Fruit fly (Drosophila melanogaster) whole organism, embryonic: ENCODE data around the gene CG33307.

ENCODE experiments used
- Atf-2 ChIP-seq: fragments of 200-800 bp; sonication (Bioruptor generic); optimal IDR thresholded peaks from 2 replicates; lab custom pipeline; 2016; ENCODE audit warnings: missing biosample characterization, missing genetic modification characterization
- B-H1 ChIP-seq: fragments of 200-800 bp; sonication (Bioruptor generic); IDR thresholded peaks from 3 replicates; pipeline ENCODE4 v1.3.6; 2022; ENCODE audit warnings: missing biosample characterization, missing genetic modification characterization
- CG11504 ChIP-seq: fragments of 200-800 bp; sonication (Bioruptor generic); optimal IDR thresholded peaks from 3 replicates; lab custom pipeline; 2019; ENCODE audit warnings: missing biosample characterization, mild to moderate bottlenecking, missing genetic modification characterization, moderate library complexity
- CG11695 ChIP-seq: fragments of 200-800 bp; sonication (Bioruptor generic); IDR thresholded peaks from 3 replicates; pipeline ENCODE4 v1.3.6; 2022; ENCODE audit warnings: missing biosample characterization, missing genetic modification characterization
- CG14710 ChIP-seq: fragments of 200-800 bp; sonication (Bioruptor generic); optimal IDR thresholded peaks from 3 replicates; lab custom pipeline; 2019; ENCODE audit warnings: missing biosample characterization, mild to moderate bottlenecking, missing genetic modification characterization, moderate library complexity
- CG1603 ChIP-seq: fragments of 200-800 bp; sonication (Bioruptor generic); optimal IDR thresholded peaks from 2 replicates; lab custom pipeline; 2019; ENCODE audit warnings: missing biosample characterization, mild to moderate bottlenecking, missing genetic modification characterization, moderate library complexity
- CG17361 ChIP-seq: fragments of 200-800 bp; sonication (Bioruptor generic); IDR thresholded peaks from 3 replicates; pipeline ENCODE4 v1.3.6; 2022; ENCODE audit warnings: missing biosample characterization, missing genetic modification characterization
- CG18619 ChIP-seq: fragments of 200-800 bp; sonication (Bioruptor generic); optimal IDR thresholded peaks from 3 replicates; lab custom pipeline; 2017; ENCODE audit warnings: missing biosample characterization, mild to moderate bottlenecking, missing genetic modification characterization
- CG33557 ChIP-seq: fragments of 200-800 bp; sonication (Bioruptor generic); optimal IDR thresholded peaks from 2 replicates; lab custom pipeline; 2019; ENCODE audit warnings: missing biosample characterization, mild to moderate bottlenecking, missing genetic modification characterization, moderate library complexity
- CG3726 ChIP-seq: fragments of 200-800 bp; sonication (Bioruptor generic); IDR thresholded peaks from 3 replicates; pipeline ENCODE4, ENCODE4 v1.3.6; 2022; ENCODE audit warnings: missing biosample characterization, missing genetic modification characterization
- CG3995 ChIP-seq: fragments of 200-800 bp; sonication (Bioruptor generic); optimal IDR thresholded peaks from 3 replicates; lab custom pipeline; 2016; ENCODE audit warnings: missing biosample characterization, missing genetic modification characterization
- CG4360 ChIP-seq: fragments of 200-800 bp; sonication (Bioruptor generic); IDR thresholded peaks from 2 replicates; pipeline ENCODE4 v1.3.6; 2022; ENCODE audit warnings: missing biosample characterization, missing genetic modification characterization
- CG4730 ChIP-seq: fragments of 200-800 bp; sonication (Bioruptor generic); IDR thresholded peaks from 2 replicates; pipeline ENCODE4 v1.3.6; 2022; ENCODE audit warnings: missing biosample characterization, missing genetic modification characterization
- CG6813 ChIP-seq: fragments of 200-800 bp; sonication (Bioruptor generic); optimal IDR thresholded peaks from 2 replicates; lab custom pipeline; 2017; ENCODE audit warnings: missing biosample characterization, missing genetic modification characterization, mild to moderate bottlenecking, moderate library complexity, missing genetic modification reagents
- CG9797 ChIP-seq: fragments of 200-800 bp; sonication (Bioruptor generic); optimal IDR thresholded peaks from 3 replicates; lab custom pipeline; 2018; ENCODE audit warnings: missing biosample characterization, mild to moderate bottlenecking, missing genetic modification characterization
- CHES-1-like ChIP-seq: fragments of 200-800 bp; sonication (Bioruptor generic); optimal IDR thresholded peaks from 2 replicates; lab custom pipeline; 2016; ENCODE audit warnings: missing biosample characterization, missing genetic modification characterization
- Chrac-16 ChIP-seq: fragments of 200-800 bp; sonication (Bioruptor generic); optimal IDR thresholded peaks from 3 replicates; lab custom pipeline; 2016; ENCODE audit warnings: missing biosample characterization, missing genetic modification characterization
- CrebB ChIP-seq: fragments of 200-800 bp; sonication (Bioruptor generic); optimal IDR thresholded peaks from 3 replicates; lab custom pipeline; 2018; ENCODE audit warnings: missing biosample characterization, mild to moderate bottlenecking, missing genetic modification characterization
- Dek ChIP-seq: fragments of 200-800 bp; sonication (Bioruptor generic); optimal IDR thresholded peaks from 3 replicates; lab custom pipeline; 2019; ENCODE audit warnings: missing biosample characterization, mild to moderate bottlenecking, missing genetic modification characterization, moderate library complexity
- Dfd ChIP-seq, 2 experiments: fragments of >200 bp; optimal IDR thresholded peaks; 2 replicates each; lab custom pipeline; 2017; ENCODE audit warnings: missing biosample characterization in 2 of 2, missing genetic modification characterization in 2 of 2
- Dref ChIP-seq: fragments of 200-800 bp; sonication (Bioruptor generic); IDR thresholded peaks from 2 replicates; pipeline ENCODE4 v1.3.6; 2022; ENCODE audit warnings: missing biosample characterization, missing genetic modification characterization
- Ets97D ChIP-seq: fragments of 200-800 bp; sonication (Bioruptor generic); optimal IDR thresholded peaks from 3 replicates; lab custom pipeline; 2016; ENCODE audit warnings: missing biosample characterization, missing genetic modification characterization
- HLH3B ChIP-seq: fragments of 200-800 bp; sonication (Bioruptor generic); IDR thresholded peaks from 2 replicates; pipeline ENCODE4 v1.3.6; 2022; ENCODE audit warnings: missing biosample characterization, missing genetic modification characterization
- Optix ChIP-seq: fragments of 200-800 bp; sonication (Bioruptor generic); IDR thresholded peaks from 3 replicates; pipeline ENCODE4 v1.3.6; 2022; ENCODE audit warnings: missing biosample characterization, missing genetic modification characterization
- Scr ChIP-seq: fragments of 200-800 bp; sonication (Bioruptor generic); IDR thresholded peaks from 2 replicates; pipeline ENCODE4 v1.3.6; 2022; ENCODE audit warnings: missing biosample characterization, missing genetic modification characterization; ENCODE audit not compliant: partially characterized antibody
- cato ChIP-seq: fragments of 200-800 bp; sonication (Bioruptor generic); optimal IDR thresholded peaks from 2 replicates; lab custom pipeline; 2016; ENCODE audit warnings: missing biosample characterization, missing genetic modification characterization, borderline replicate concordance
- chm ChIP-seq: fragments of 200-800 bp; sonication (Bioruptor generic); IDR thresholded peaks from 2 replicates; pipeline ENCODE4 v1.3.6; 2022; ENCODE audit warnings: missing biosample characterization, missing genetic modification characterization
- ci ChIP-seq: fragments of 200-800 bp; sonication (Bioruptor generic); IDR thresholded peaks from 3 replicates; pipeline ENCODE4 v1.3.6; 2022; ENCODE audit warnings: missing biosample characterization, missing genetic modification characterization
- ems ChIP-seq: fragments of 200-800 bp; sonication (Bioruptor generic); optimal IDR thresholded peaks from 3 replicates; lab custom pipeline; 2016; ENCODE audit warnings: missing biosample characterization, missing genetic modification characterization
- eyg ChIP-seq: fragments of 200-800 bp; sonication (Bioruptor generic); optimal IDR thresholded peaks from 3 replicates; lab custom pipeline; 2016; ENCODE audit warnings: missing biosample characterization, missing genetic modification characterization
- fd102C ChIP-seq: fragments of 200-800 bp; sonication (Bioruptor generic); optimal IDR thresholded peaks from 2 replicates; lab custom pipeline; 2018; ENCODE audit warnings: missing biosample characterization, mild to moderate bottlenecking, missing genetic modification characterization, moderate library complexity
- gcm2 ChIP-seq: fragments of 200-800 bp; sonication (Bioruptor generic); optimal IDR thresholded peaks from 2 replicates; lab custom pipeline; 2016; ENCODE audit warnings: missing biosample characterization, missing genetic modification characterization
- grn ChIP-seq: fragments of 200-800 bp; sonication (Bioruptor generic); optimal IDR thresholded peaks from 3 replicates; lab custom pipeline; 2017; ENCODE audit warnings: missing biosample characterization, missing genetic modification characterization
- hbn ChIP-seq: fragments of 200-800 bp; sonication (Bioruptor generic); IDR thresholded peaks from 2 replicates; pipeline ENCODE4 v1.3.6; 2022; ENCODE audit warnings: missing biosample characterization, missing genetic modification characterization; ENCODE audit not compliant: partially characterized antibody
- ind ChIP-seq: fragments of 200-800 bp; sonication (Bioruptor generic); optimal IDR thresholded peaks from 3 replicates; lab custom pipeline; 2016; ENCODE audit warnings: missing biosample characterization, missing genetic modification characterization
- kay ChIP-seq: fragments of 200-800 bp; sonication (Bioruptor generic); optimal IDR thresholded peaks from 2 replicates; lab custom pipeline; 2016; ENCODE audit warnings: missing biosample characterization, missing genetic modification characterization
- lov ChIP-seq, 2 experiments: fragments of 200-800 bp in 1 of 2; fragments of >200 bp in 1 of 2; sonication (Bioruptor generic) in 1 of 2; IDR thresholded peaks in 1 of 2; optimal IDR thresholded peaks in 1 of 2; 2 replicates in 1 of 2; 3 replicates in 1 of 2; pipeline versions ENCODE4 v1.3.6 to Lab custom; 2017 to 2022; ENCODE audit warnings: missing biosample characterization in 1 of 2, missing genetic modification characterization in 1 of 2
- luna ChIP-seq: fragments of 200-800 bp; sonication (Bioruptor generic); optimal IDR thresholded peaks from 2 replicates; lab custom pipeline; 2016; ENCODE audit warnings: missing biosample characterization, missing genetic modification characterization
- peb ChIP-seq: fragments of 200-800 bp; sonication (Bioruptor generic); IDR thresholded peaks from 2 replicates; pipeline ENCODE4 v1.3.6; 2022; ENCODE audit warnings: missing biosample characterization, missing genetic modification characterization
- pita ChIP-seq: fragments of 200-800 bp; sonication (Bioruptor generic); optimal IDR thresholded peaks from 2 replicates; lab custom pipeline; 2017; ENCODE audit warnings: missing biosample characterization, mild to moderate bottlenecking, missing genetic modification characterization
- rib ChIP-seq: fragments of 200-800 bp; sonication (Bioruptor generic); IDR thresholded peaks from 2 replicates; pipeline ENCODE4 v1.3.6; 2022; ENCODE audit warnings: missing biosample characterization, missing genetic modification characterization
- sima ChIP-seq: fragments of 200-800 bp; sonication (Bioruptor generic); optimal IDR thresholded peaks from 2 replicates; lab custom pipeline; 2016; ENCODE audit warnings: missing biosample characterization, missing genetic modification characterization
- slp2 ChIP-seq: fragments of 200-800 bp; sonication (Bioruptor generic); optimal IDR thresholded peaks from 2 replicates; lab custom pipeline; 2016; ENCODE audit warnings: missing biosample characterization, missing genetic modification characterization
- tll ChIP-seq, 2 experiments: fragments of 200-800 bp in 1 of 2; fragments of >200 bp in 1 of 2; sonication (Bioruptor generic) in 1 of 2; optimal IDR thresholded peaks; 2 replicates each; lab custom pipeline; 2017 to 2019; ENCODE audit warnings: missing biosample characterization in 2 of 2, missing genetic modification characterization in 2 of 2, mild to moderate bottlenecking in 1 of 2, moderate library complexity in 1 of 2
- tna ChIP-seq: fragments of 200-800 bp; sonication (Bioruptor generic); IDR thresholded peaks from 2 replicates; pipeline ENCODE4 v1.3.6; 2022; ENCODE audit warnings: missing biosample characterization, missing genetic modification characterization; ENCODE audit not compliant: partially characterized antibody
- tup ChIP-seq: fragments of 200-800 bp; sonication (Bioruptor generic); optimal IDR thresholded peaks from 2 replicates; lab custom pipeline; 2016; ENCODE audit warnings: missing biosample characterization, mild to moderate bottlenecking, missing genetic modification characterization, moderate library complexity
- usp ChIP-seq: fragments of >200 bp; optimal IDR thresholded peaks from 2 replicates; lab custom pipeline; 2017; ENCODE audit warnings: missing biosample characterization, missing genetic modification characterization
- vvl ChIP-seq: fragments of 200-800 bp; sonication (Bioruptor generic); IDR thresholded peaks from 2 replicates; pipeline ENCODE4 v1.3.6; 2022; ENCODE audit warnings: missing biosample characterization, missing genetic modification characterization

The CG33307 gene

DNA sequence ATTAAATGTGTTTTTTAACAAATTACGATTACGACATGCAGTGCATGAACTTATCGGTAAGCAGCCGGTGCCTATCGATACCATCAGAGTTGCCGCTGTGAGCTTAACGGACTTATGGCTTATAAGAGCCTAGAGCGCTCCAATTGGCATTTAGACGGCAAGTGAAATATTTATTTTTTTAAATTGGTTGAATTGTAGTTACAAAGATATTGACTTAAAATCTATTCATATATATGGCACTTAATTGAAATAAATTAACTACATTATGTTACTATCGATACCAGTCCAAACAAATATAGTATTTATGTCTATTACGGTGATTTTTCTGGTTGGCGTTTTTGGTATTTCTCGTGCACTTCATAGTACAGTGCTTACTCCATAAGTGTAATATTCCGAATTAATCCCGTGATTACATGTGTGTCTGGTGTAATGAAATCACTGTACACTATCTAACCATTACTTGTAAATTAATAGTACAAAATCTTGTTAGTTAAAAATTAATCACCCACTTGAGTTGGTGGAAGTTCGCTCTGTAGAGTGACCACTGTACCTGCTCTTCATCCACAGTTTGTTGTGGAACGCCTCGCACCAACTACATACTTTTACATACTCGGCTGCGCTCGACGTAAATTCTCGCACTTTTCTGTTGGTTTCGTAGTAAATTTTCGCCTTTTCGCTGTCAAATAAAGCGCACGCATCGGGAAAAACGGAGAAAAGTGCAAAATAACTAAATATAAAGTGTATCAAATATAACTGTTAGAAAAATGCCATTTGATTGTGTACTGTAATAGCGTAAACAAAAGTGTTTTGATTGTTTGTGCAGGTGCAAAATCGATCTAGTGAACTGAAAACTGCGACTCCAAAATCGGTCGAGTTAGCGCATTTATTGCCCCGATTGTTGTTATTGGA, 6.1 kb downstream of the CG33307 start, which contains the start of the genes mRpS23 and CenG1A (continued):
- peak; percentile 100 for TF ChIP-seq Dek (tag; lab: Kevin White, UChicago)
- peak; percentile 100 for TF ChIP-seq ci (GFP tag; lab: Robert Waterston, UW)
- peak; percentile 98 for TF ChIP-seq sima (GFP tag; lab: Kevin White, UChicago)
- peak; percentile 70 for TF ChIP-seq Dref (GFP tag; lab: Robert Waterston, UW)
- no peak for TF ChIP-seq Dfd (GFP tag; optimal IDR thresholded peaks at IDR 0.05; lab: Kevin White, UChicago)
- TF ChIP-seq CG11504 (tag; lab: Kevin White, UChicago): peak; percentile 99
- TF ChIP-seq CG1603 (tag; lab: Kevin White, UChicago): peak; percentile 99
- TF ChIP-seq ems (GFP tag; lab: Kevin White, UChicago): peak; percentile 100
- TF ChIP-seq Chrac-16 (GFP tag; lab: Kevin White, UChicago): peak; percentile 100
- peak; percentile 100 for TF ChIP-seq chm (GFP tag; lab: Robert Waterston, UW)
- peak; percentile 95 for TF ChIP-seq CG4360 (GFP tag; lab: Robert Waterston, UW)
- TF ChIP-seq CHES-1-like: peak; percentile 100
- peak; percentile 100 for TF ChIP-seq ind (GFP tag; lab: Kevin White, UChicago)
- TF ChIP-seq CG18619: peak; percentile 100
- peak; percentile 95 for TF ChIP-seq CG3995 (GFP tag; lab: Kevin White, UChicago)
- TF ChIP-seq eyg (GFP tag; lab: Kevin White, UChicago): peak; percentile 99
- peak; percentile 100 for TF ChIP-seq HLH3B
- TF ChIP-seq CG4730 (GFP tag; lab: Robert Waterston, UW): peak; percentile 100
- TF ChIP-seq rib (GFP tag; lab: Robert Waterston, UW): peak; percentile 100
- TF ChIP-seq kay (GFP tag; lab: Kevin White, UChicago): peak; percentile 99
- TF ChIP-seq pita (GFP tag; lab: Kevin White, UChicago): no peak
- TF ChIP-seq grn: peak; percentile 95
- peak; percentile 99 for TF ChIP-seq gcm2
- peak; percentile 100 for TF ChIP-seq slp2 (GFP tag; lab: Kevin White, UChicago)
- peak; percentile 97 for TF ChIP-seq Ets97D
- peak; percentile 100 for TF ChIP-seq cato (GFP tag; lab: Kevin White, UChicago)
- peak; percentile 100 for TF ChIP-seq Optix
- TF ChIP-seq tup (GFP tag; lab: Kevin White, UChicago): peak; percentile 99
- TF ChIP-seq CG14710 (tag; lab: Kevin White, UChicago): peak; percentile 98
- TF ChIP-seq Scr (GFP tag; lab: Robert Waterston, UW): peak; percentile 89
- peak; percentile 99 for TF ChIP-seq CG17361 (GFP tag; lab: Robert Waterston, UW)
- TF ChIP-seq CG33557 (GFP tag; lab: Kevin White, UChicago): peak; percentile 99
- no peak for TF ChIP-seq usp
- TF ChIP-seq CG3726: peak; percentile 100
- peak; percentile 100 for TF ChIP-seq B-H1 (GFP tag; lab: Robert Waterston, UW)
- peak; percentile 99 for TF ChIP-seq luna (GFP tag; lab: Kevin White, UChicago)
- TF ChIP-seq Atf-2: peak; percentile 100
- TF ChIP-seq peb (GFP tag; lab: Robert Waterston, UW): peak; percentile 100
- TF ChIP-seq CrebB (tag; lab: Kevin White, UChicago): peak; percentile 100
- TF ChIP-seq CG9797 (GFP tag; lab: Kevin White, UChicago): peak; percentile 94
- TF ChIP-seq fd102C (GFP tag; lab: Kevin White, UChicago): peak; percentile 98
- TF ChIP-seq tll (GFP tag; optimal IDR thresholded peaks at IDR 0.05; lab: Kevin White, UChicago): peak; percentile 53 to 80
- TF ChIP-seq CG11695 (GFP tag; lab: Robert Waterston, UW): peak; percentile 100
- TF ChIP-seq lov (optimal IDR thresholded peaks at IDR 0.05; lab: Kevin White, UChicago): no peak
- TF ChIP-seq lov (GFP tag; IDR thresholded peaks at IDR 0.05; lab: Robert Waterston, UW): peak; percentile 100
- peak; percentile 100 for TF ChIP-seq CG6813 (GFP tag; lab: Kevin White, UChicago)
- TF ChIP-seq hbn: peak; percentile 79
- peak; percentile 53 for TF ChIP-seq tna (GFP tag; lab: Robert Waterston, UW)
- TF ChIP-seq vvl: peak; percentile 100
